Fruit fly (Drosophila melanogaster): ENCODE measurements around the gene Kots.

Kots gene

dm6 chr3R:13915646-13916045 is 48.3 kb downstream of the Kots start (continued):
- peak; percentile 71 for TF ChIP-seq CG33557 (GFP tag; optimal IDR thresholded peaks at IDR 0.05)
- 0 out of 3 replicates have a peak, but pooled peaks have one; percentile 22 for TF ChIP-seq B-H1 (GFP tag; IDR thresholded peaks at IDR 0.05)
- peak; percentile 58 for TF ChIP-seq ac (GFP tag; optimal IDR thresholded peaks at IDR 0.05)
- TF ChIP-seq yki (optimal IDR thresholded peaks at IDR 0.05), result no peak
- peak; percentile 85 for TF ChIP-seq gem (tag; optimal IDR thresholded peaks at IDR 0.05)
- TF ChIP-seq CG11723 (GFP tag; optimal IDR thresholded peaks at IDR 0.05), result peak; percentile 45
- TF ChIP-seq Kr (GFP tag; optimal IDR thresholded peaks at IDR 0.05), result no peak
- TF ChIP-seq maf-S (GFP tag; optimal IDR thresholded peaks at IDR 0.05), result no peak
- TF ChIP-seq CG13287 (GFP tag; IDR thresholded peaks at IDR 0.05; ENCODE audit: partially characterized antibody), result no peak
- peak; percentile 69; the same call in 2 of the 3 replicates for TF ChIP-seq H15 (GFP tag; IDR thresholded peaks at IDR 0.05)
- no peak for TF ChIP-seq CG17802 (tag; optimal IDR thresholded peaks at IDR 0.05)
- TF ChIP-seq CG4404 (GFP tag; IDR thresholded peaks at IDR 0.05), result peak; percentile 85
- TF ChIP-seq Ets65A (GFP tag), result peak; percentile 94
- no peak for TF ChIP-seq gcm2 (GFP tag; optimal IDR thresholded peaks at IDR 0.05)
- no peak for TF ChIP-seq unc-4 (GFP tag; IDR thresholded peaks at IDR 0.05; ENCODE audit: partially characterized antibody)
- peak; percentile 64 for TF ChIP-seq twi (tag; optimal IDR thresholded peaks at IDR 0.05)
- TF ChIP-seq tna (GFP tag; IDR thresholded peaks at IDR 0.05; ENCODE audit: partially characterized antibody), result no peak
- TF ChIP-seq CG18599 (GFP tag; optimal IDR thresholded peaks at IDR 0.05), result peak; percentile 56
- no peak for TF ChIP-seq Eip74EF (GFP tag; optimal IDR thresholded peaks at IDR 0.05)
- TF ChIP-seq CG12659 (GFP tag; optimal IDR thresholded peaks at IDR 0.05), result peak; percentile 51
- TF ChIP-seq NC2β (GFP tag; optimal IDR thresholded peaks at IDR 0.05), result peak; percentile 1
- TF ChIP-seq pho (GFP tag; optimal IDR thresholded peaks at IDR 0.05), result no peak
- TF ChIP-seq CG34422 (GFP tag; IDR thresholded peaks at IDR 0.05), result peak; percentile 66; the same call in 2 of the 3 replicates
- TF ChIP-seq CG14667 (GFP tag; IDR thresholded peaks at IDR 0.05), result peak; percentile 59
- no peak for TF ChIP-seq CG6654 (GFP tag; optimal IDR thresholded peaks at IDR 0.05)
- peak; percentile 79 for TF ChIP-seq CG32532 (GFP tag; IDR thresholded peaks at IDR 0.05)
- peak; percentile 82 for TF ChIP-seq Blimp-1 (GFP tag; optimal IDR thresholded peaks at IDR 0.05)
- no peak for TF ChIP-seq CG15479 (GFP tag; optimal IDR thresholded peaks at IDR 0.05)
- TF ChIP-seq hth (optimal IDR thresholded peaks at IDR 0.05), result no peak
- TF ChIP-seq CG18476 (GFP tag; optimal IDR thresholded peaks at IDR 0.05), result peak; percentile 15
- peak; percentile 72 for TF ChIP-seq CG4820 (GFP tag; optimal IDR thresholded peaks at IDR 0.05)
- peak; percentile 52 for TF ChIP-seq CG17385 (GFP tag; optimal IDR thresholded peaks at IDR 0.05)
- TF ChIP-seq rib (GFP tag; IDR thresholded peaks at IDR 0.05), result peak; percentile 58; the same call in 1 of the 2 replicates
- TF ChIP-seq CoRest (tag; optimal IDR thresholded peaks at IDR 0.05), result peak; percentile 72
- peak; percentile 52; the same call in 1 of the 3 replicates for TF ChIP-seq Aef1 (GFP tag; IDR thresholded peaks at IDR 0.05)
- TF ChIP-seq zf30C (GFP tag; optimal IDR thresholded peaks at IDR 0.05), result no peak
- peak; percentile 79 for TF ChIP-seq nmo (GFP tag; optimal IDR thresholded peaks at IDR 0.05)
- TF ChIP-seq MTF-1 (GFP tag; optimal IDR thresholded peaks at IDR 0.05; ENCODE audit: borderline replicate concordance), result peak; percentile 53
- no peak for TF ChIP-seq wdn (GFP tag; IDR thresholded peaks at IDR 0.05)
- TF ChIP-seq CG14014 (GFP tag; IDR thresholded peaks at IDR 0.05), result peak; percentile 54; the same call in 1 of the 2 replicates
- TF ChIP-seq hbn (GFP tag; IDR thresholded peaks at IDR 0.05; ENCODE audit: partially characterized antibody), result no peak
- TF ChIP-seq slou (GFP tag; optimal IDR thresholded peaks at IDR 0.05), result peak; percentile 57
- TF ChIP-seq BEAF-32 (GFP tag; optimal IDR thresholded peaks at IDR 0.05), result no peak
- no peak for TF ChIP-seq CG6683 (GFP tag; optimal IDR thresholded peaks at IDR 0.05)
- no peak for TF ChIP-seq Lim3 (GFP tag; IDR thresholded peaks at IDR 0.05)
- peak; percentile 36 for TF ChIP-seq CG12236 (GFP tag; optimal IDR thresholded peaks at IDR 0.05)
- no peak for TF ChIP-seq dm (GFP tag; optimal IDR thresholded peaks at IDR 0.05)
- peak; percentile 41 for TF ChIP-seq fd3F (GFP tag; optimal IDR thresholded peaks at IDR 0.05)
- peak; percentile 27 for TF ChIP-seq Dek (tag; optimal IDR thresholded peaks at IDR 0.05)
- TF ChIP-seq ftz-f1 (GFP tag; optimal IDR thresholded peaks at IDR 0.05), result no peak
